Fruit fly (Drosophila melanogaster) whole organism, larva: ENCODE measurements around the gene Sec15.
A peak's percentile ranks its signal among the peaks of the same experiment; 100 is the strongest.

Experiments
- noc ChIP-seq: fragments of 200-800 bp; sonication (Bioruptor generic); optimal IDR thresholded peaks from 3 replicates; lab custom pipeline; 2019; ENCODE audit warnings: missing biosample characterization, mild to moderate bottlenecking, missing genetic modification characterization, moderate library complexity

Gene Sec15

DNA sequence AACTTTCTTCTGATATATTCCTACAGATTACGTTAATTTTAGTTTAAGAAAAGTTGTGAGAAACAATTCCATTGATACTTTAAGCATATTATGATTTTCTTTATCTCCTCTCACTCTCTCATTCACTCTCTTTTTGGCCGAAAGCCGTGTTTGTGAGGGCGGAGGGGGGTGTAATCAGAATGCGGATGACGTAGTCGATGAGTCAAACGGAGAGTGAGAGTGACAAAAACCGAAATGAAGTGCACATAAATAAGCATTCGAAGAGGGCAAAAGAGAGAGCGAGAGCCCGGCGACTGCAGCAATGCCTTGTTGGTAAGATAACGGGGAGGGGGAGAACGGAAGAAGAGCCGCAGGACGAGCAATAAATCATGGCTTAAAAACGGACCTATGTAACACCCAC is 13.5 kb downstream of the Sec15 start:
- no peak for TF ChIP-seq noc

DNA sequence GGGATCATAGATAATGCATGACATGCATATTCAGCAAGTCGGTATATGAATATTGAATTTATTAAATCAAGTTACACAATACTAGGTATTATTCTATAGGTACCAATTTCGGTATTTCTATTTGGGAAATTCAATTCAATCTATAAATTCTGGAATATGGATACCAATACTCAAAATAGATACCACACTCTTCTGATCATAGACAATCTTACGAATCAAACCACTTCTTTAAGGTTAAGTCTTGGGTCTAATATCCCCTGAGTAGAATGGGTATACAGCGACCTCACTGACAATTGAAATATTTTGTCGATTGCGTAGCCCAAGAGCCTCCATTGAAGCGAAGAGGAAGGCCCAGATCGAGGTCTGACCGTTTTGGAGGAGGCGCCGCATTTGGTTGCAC is 14.9 kb downstream of the Sec15 start:
- TF ChIP-seq noc: no peak

DNA sequence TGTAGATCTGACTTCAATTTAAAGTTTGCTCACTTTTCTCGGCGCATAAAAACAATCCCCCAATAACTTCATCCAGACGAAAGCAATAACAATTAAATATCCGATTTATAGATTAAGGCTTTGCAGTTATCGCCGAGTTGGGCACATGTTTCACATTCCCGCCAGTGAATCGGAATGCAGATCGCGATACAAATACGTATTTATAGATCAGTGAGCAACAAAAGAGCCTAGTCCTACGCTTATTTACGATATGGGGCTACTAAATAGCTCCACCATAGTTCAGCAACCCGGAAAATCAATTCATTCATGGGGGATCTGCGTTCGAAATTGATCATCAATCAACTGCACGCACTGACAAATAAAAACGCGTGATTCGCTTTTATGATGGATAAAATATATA is 15.7 kb downstream of the Sec15 start:
- TF ChIP-seq noc: no peak

DNA sequence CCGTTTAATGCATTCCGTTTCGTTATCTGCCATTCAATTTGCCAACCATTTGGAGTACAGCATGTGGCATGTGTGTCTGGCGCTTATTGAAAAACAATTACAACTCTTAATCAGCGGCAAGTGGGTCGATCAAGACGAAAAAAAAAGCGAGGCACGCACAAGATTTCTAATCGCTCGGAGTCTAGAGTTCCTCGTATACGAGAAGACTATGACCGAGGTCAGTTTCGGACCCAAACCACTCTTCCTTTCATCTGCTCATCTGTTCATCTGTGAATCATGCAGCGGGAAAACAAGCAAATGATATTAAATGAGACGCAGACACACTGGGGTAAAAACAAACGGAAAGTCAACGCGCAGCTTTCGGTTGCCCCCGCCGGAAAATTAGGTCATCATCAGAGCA is 16.3 kb downstream of the Sec15 start:
- no peak for TF ChIP-seq noc

DNA sequence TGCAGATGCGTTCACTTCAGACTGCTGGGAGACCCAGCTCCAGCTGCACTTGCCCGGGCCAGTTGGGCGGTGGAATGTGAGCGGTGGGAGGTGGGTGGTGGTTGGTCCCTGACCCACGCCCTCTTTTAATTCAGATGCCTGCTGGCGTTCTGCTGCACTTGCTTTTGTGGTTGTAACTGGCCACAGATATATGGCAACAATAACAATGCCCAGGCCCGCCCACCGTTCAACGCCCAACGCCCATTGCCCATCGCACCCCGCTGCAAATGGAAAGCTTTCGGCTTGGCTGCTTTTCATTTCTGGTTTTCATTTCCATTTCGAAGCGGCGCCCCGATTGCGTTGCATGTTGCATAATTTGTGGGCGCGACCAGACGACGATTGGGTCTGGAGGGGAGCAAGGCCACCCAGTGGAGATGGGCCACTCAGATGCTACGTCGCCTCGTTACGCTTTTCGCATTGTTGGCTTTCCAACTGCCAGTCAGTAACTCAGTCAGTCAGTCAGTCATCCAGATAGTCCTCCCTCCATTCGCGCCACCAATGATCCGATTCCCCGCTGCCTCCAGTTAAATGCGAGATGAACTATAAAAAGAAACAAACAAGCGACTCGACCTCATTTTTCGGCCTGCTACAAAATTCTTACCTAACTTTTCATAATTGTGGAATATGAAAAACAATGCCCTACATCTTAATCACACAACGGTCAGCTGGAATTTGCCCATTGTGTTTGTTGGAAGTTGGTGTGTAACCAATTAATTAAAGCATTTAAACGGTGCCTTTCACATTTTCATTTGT is 17.3 kb downstream of the Sec15 start:
- TF ChIP-seq noc: no peak

DNA sequence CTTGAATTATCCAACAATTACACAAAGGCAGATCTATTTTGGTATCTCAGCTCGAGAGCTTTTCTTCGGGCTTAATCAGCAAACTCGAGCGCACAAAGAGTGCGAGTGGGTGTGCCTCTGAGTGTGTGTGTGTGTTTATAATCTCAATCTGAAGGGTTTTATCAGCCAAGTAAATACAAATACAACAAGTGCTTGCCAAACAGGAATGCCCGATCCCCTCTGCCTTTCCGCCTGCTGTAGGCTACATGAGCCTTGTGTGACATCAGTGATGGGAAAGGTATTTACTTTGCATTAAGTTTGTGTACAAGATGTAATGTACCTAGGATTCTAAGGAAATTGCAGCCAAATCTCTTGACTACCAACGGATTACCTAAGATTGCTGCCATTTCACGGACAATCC is 18.4 kb downstream of the Sec15 start:
- no peak for TF ChIP-seq noc

DNA sequence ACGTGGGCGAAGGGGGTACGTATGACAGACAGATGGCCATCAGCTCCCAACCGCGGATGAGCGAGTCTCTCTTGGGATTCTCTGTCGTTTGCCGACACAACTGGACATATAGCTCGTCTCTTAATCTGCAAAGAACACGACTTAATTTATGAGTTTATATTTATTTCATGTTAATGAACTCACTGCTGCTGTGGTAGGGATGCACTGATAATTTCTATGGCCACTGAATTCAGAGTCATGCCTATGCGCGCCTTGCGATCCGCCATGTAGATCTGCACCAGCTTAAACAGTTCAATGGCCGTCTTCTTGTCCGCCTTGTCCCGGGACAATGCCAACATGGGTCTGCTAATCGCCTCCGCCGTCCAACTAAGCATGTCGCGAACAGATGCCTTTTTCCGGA is 22.8 kb downstream of the Sec15 start:
- TF ChIP-seq noc: no peak

DNA sequence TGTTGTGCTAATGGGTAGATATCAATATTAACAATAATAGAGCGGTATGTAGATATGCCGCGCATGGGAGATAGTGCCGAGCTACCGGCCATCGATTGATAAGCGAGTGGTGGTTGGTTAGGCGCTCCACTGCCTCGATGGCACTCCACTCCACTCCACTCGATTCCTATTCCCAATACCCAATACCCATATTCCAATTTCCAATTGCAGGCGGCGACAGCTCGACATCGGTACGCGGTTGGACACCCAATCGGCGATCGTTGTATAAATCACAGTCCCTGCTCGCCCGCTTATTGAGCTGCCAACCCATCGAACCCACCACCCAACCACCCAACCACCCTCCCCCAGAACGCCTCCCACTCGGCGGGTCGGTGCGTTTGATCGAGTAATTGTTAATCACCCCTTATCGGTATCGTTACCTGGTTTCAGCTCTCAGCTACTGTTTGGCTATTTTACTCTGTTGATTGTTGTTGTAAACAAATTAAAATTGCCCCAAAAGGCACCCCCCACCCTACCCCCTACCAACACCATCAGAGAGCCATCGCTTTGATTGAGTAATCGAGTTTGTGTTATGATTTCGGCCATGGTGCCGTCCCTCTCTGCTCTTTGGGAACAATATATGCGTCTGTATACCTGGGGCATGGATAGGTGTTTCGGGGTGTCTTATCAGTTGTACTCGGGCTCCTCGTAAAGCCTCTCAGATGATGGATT is 26.7 kb downstream of the Sec15 start, which contains the start of gene HHEX:
TSS of gene HHEX (minus strand) at position 51 of the 711 bp plus-strand sequence.
- TF ChIP-seq noc: peak; percentile 87

DNA sequence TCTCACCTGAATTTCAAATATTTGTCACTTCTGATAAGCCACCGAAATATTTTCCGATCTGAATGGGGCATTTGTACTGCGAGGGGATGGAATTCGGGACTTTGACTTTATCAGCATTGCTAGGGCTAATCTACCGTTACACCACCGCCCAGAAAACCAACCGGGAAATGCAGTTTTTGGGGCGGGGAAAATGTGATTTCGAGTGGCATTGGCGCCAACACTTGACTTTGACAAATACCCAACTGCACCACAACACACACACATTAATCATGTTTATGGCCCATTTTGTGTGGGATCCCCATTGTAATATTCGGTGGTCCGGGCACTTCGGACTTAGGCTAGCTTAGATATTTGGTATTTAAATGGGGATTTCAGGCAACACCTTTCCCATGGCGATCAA is 28.8 kb downstream of the Sec15 start:
- TF ChIP-seq noc: no peak

DNA sequence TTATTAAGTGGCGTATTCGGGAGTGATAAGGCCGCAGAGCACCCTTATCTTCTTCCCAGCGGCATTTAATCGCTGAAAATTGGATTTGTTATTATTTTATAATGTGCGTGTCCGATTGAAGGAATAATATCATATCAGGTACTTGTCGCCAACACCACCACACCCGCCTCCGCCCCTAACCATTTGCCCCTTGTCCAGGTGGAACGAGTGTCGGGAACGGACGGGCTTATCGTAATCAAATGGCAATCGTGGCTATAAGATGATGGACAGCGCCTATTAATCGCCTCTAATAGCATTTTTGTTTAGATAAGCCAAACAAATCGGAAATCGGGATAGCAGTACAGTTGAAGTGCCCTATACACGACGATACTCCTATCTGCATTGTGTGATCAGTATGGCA is 29.6 kb downstream of the Sec15 start:
- TF ChIP-seq noc: peak; percentile 24

DNA sequence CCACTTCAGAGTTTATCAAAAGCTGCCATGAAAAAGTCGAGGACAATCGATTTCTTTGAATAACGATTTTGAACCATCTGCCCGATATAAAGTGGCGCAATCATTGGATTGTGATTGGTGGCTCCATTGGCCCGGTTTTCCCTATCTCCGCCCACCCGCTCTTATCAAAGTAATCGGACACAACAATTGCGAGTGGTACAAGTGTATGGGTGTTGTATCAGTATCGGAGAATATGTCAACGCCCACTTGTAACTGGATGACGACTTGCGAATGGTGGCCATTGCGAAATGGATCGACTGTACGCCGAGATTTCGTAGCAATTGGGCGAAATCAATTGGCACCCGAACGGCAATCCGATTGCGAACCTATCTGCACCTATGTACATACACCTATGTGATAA is 30.2 kb downstream of the Sec15 start:
- no peak for TF ChIP-seq noc

DNA sequence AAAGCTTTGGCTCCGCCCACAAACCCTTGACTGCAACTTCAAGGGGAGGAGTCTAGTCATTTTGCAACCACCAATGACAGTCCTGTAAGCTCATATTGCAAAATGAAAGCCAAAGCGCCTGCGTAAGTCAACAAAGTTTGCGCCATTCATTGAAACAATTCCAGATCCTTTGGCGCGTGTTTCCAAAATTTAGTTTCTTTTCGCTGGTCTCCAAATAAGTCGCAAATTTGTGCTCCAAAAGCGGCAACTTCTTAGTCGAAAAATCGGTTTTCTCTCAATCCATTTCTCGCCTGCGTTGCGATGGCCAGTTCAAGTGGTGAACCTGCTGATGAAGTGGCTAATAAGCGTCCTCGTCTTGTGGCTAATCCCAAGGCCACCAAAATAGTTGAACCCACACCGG is 34.1 kb downstream of the Sec15 start, which contains the start of gene dmrt93B:
TSS of gene dmrt93B (plus strand) at position 301 of the 400 bp plus-strand sequence.
- no peak for TF ChIP-seq noc

DNA sequence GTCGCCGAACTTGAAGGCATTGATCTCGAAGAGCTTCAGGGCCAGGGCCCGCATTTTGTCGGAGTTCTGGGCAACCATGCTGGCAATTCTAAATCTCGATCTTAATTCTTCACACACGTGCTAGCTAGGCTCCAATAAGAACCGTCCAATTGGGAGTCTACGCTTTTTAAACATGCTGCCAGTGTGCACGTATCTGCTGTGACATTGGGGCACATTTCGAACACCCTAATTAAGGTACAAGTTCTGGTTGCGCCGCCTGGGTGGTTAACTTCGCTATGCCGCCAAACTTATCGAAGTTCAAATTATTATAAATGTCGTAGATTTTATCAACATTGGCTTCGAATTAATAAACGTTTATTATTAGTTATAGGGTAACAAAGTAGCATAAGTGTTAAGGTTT is 34.6 kb downstream of the Sec15 start, which contains the start of gene r-l:
TSS of gene r-l (minus strand) at position 179 of the 400 bp plus-strand sequence.
- TF ChIP-seq noc: no peak

DNA sequence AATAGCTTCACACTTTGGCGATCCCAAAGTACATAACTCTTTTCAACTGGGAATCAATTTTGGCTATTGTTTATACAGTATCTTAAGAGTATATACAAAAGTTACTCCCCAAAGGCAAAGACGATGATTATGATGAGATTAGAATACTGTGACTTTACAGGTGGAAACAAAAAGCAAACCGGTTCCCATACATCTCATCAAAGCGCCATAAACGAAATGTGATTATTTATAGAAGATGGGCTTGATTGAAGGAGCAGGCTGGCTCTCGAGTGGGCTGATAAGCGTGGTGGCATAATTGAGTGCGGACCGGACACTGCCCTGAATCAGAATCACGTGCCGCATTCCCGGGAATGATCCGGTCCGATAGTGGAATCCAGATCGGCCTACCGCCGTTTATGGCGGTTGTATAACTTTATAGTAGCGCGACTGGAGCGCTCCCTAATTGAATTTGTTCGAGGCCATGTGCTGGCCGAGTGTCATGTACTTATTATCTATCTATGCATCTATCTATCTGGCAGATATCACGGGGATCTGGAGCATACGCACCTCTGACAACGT is 35.8 kb downstream of the Sec15 start:
- TF ChIP-seq noc: peak; percentile 53

DNA sequence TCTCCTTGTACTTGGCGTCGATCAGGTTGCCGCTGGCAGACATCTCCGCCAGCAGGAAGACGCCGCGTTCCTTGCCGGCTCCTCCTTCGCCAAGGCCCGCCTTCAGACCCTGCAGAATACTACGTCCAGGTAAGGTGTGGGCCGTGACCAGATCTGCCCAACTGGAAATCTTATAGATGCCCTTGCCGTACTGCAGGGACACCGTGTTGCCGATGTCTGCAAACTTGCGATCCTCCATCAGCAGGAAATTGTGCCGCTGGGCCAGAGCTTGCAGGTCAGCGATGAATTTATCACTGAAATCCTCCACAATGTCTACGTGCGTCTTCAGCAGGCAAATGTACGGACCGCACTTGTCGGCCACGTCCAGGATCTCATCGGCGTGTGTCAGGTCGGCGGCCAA is 36.5 kb downstream of the Sec15 start:
- no peak for TF ChIP-seq noc

DNA sequence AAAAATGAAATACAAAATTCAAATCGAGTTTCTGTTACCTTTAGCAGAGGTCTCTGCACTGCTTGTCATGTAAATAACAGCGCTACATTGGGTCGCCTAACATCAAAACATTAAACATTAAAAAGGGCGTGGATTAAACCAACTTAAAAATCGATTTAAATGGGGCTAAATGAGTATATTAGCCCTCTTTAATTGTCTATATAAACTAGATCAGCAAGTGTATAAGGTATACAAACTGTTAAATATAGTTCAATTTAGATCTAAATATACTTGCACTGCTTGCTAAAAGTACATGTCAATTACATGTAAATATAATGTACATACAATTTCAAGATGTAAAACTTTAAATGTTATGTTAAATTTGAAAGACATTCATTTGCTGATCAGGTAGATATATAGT is 38.0 kb downstream of the Sec15 start:
- TF ChIP-seq noc: no peak

DNA sequence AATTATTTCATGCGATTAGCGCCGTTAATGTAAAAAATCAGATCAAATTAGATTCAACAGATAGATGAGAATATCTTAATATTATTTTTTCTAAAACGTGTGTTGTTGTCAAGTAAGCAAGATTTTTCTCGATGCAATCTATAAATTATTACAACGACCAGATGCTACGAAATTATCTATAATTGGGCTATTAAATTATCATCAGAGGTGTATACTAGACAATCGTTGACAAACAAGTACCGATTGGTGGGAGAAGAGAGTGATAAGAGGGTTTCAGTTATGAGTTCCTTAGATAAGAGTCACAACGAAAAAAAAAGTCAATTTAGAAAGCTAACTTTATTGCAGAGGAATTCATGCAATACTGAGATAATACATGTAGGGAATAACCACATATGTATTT is 40.2 kb downstream of the Sec15 start:
- no peak for TF ChIP-seq noc
